Worm (Caenorhabditis elegans) whole organism, L4 larva: Measurements from ENCODE around the gene srh-170.

Experiments
- F37D6.2 ChIP-seq: sonication (generic microtip); optimal IDR thresholded peaks from 2 replicates; lab custom pipeline; 2016; ENCODE audit warnings: mild to moderate bottlenecking, missing genetic modification characterization, missing compliant biosample characterization
- Y105C5A.15 ChIP-seq: fragments of 200-800 bp; sonication (Bioruptor generic); IDR thresholded peaks from 2 replicates; pipeline ENCODE4 v1.3.6; 2022; ENCODE audit warnings: missing genetic modification characterization, missing compliant biosample characterization
- Y48G9A.11 ChIP-seq: fragments of 200-800 bp; sonication (Bioruptor generic); IDR thresholded peaks from 2 replicates; pipeline ENCODE4 v1.3.6; 2022; ENCODE audit warnings: missing genetic modification reagents, missing genetic modification characterization, missing compliant biosample characterization
- Y5F2A.4 ChIP-seq: fragments of 200-800 bp; sonication (Bioruptor generic); optimal IDR thresholded peaks from 2 replicates; lab custom pipeline; 2018; ENCODE audit warnings: mild to moderate bottlenecking, missing genetic modification characterization, missing compliant biosample characterization
- Y75B8A.6 ChIP-seq: fragments of 200-800 bp; sonication (Bioruptor generic); IDR thresholded peaks from 2 replicates; pipeline ENCODE4 v1.3.6; 2022; ENCODE audit warnings: missing genetic modification reagents, missing genetic modification characterization, missing compliant biosample characterization
- ZK546.5 ChIP-seq, 2 experiments: sonication (generic microtip); optimal IDR thresholded peaks; 2 replicates each; lab custom pipeline; 2017; ENCODE audit warnings: missing biosample characterization in 2 of 2, missing genetic modification characterization in 2 of 2
- attf-4 ChIP-seq: sonication (generic microtip); optimal IDR thresholded peaks from 3 replicates; lab custom pipeline; 2017; ENCODE audit warnings: missing biosample characterization, missing genetic modification characterization
- ceh-20 ChIP-seq: fragments of 200-800 bp; sonication (Bioruptor generic); IDR thresholded peaks from 2 replicates; pipeline ENCODE4 v1.3.6; 2022; ENCODE audit warnings: missing genetic modification reagents, missing genetic modification characterization, missing compliant biosample characterization
- ceh-62 ChIP-seq: sonication (generic microtip); optimal IDR thresholded peaks from 2 replicates; lab custom pipeline; 2017; ENCODE audit warnings: missing biosample characterization, missing genetic modification characterization
- cey-2 ChIP-seq: sonication (generic microtip); optimal IDR thresholded peaks from 3 replicates; lab custom pipeline; 2017; ENCODE audit warnings: missing genetic modification characterization, mild to moderate bottlenecking, missing compliant biosample characterization, antibody characterized with exemption, borderline replicate concordance; ENCODE audit not compliant: insufficient read depth
- daf-16 ChIP-seq, 3 experiments: sonication (generic microtip); optimal IDR thresholded peaks; 2 replicates each; lab custom pipeline; 2016 to 2017; ENCODE audit warnings: missing genetic modification characterization in 3 of 3, missing genetic modification reagents in 3 of 3, mild to moderate bottlenecking in 2 of 3, missing compliant biosample characterization in 2 of 3, missing biosample characterization in 1 of 3, moderate library complexity in 1 of 3
- daf-19 ChIP-seq: fragments of 200-800 bp; sonication (Bioruptor generic); conservative IDR thresholded peaks from 2 replicates; pipeline ENCODE4 v1.3.6; 2022; ENCODE audit warnings: missing genetic modification characterization, missing compliant biosample characterization
- dmd-6 ChIP-seq: fragments of 200-800 bp; sonication (Bioruptor generic); IDR thresholded peaks from 2 replicates; pipeline ENCODE4 v1.3.6; 2022; ENCODE audit warnings: missing genetic modification reagents, missing genetic modification characterization, missing compliant biosample characterization
- dpl-1 ChIP-seq: fragments of 150-350 bp; optimal IDR thresholded peaks from 2 replicates; lab custom pipeline; 2014; ENCODE audit warnings: missing biosample characterization, missing genetic modification reagents, missing genetic modification characterization
- dve-1 ChIP-seq: sonication (generic microtip); optimal IDR thresholded peaks from 2 replicates; lab custom pipeline; 2017; ENCODE audit warnings: antibody characterized with exemption, mild to moderate bottlenecking, missing genetic modification characterization, missing compliant biosample characterization; ENCODE audit not compliant: insufficient read depth
- lin-1 ChIP-seq: fragments of 200-800 bp; sonication (Bioruptor generic); IDR thresholded peaks from 2 replicates; pipeline ENCODE4 v1.3.6; 2022; ENCODE audit warnings: missing genetic modification reagents, missing genetic modification characterization, missing compliant biosample characterization
- lin-29 ChIP-seq: fragments of 200-800 bp; sonication (Bioruptor generic); IDR thresholded peaks from 2 replicates; pipeline ENCODE4 v1.3.6; 2022; ENCODE audit warnings: missing genetic modification reagents, missing genetic modification characterization, missing compliant biosample characterization
- mdl-1 ChIP-seq, 2 experiments: fragments of 150-350 bp in 1 of 2; sonication (generic microtip) in 1 of 2; optimal IDR thresholded peaks; 2 replicates each; lab custom pipeline; 2014 to 2017; ENCODE audit warnings: missing biosample characterization in 2 of 2, missing genetic modification characterization in 2 of 2
- mxl-2 ChIP-seq: fragments of 200-800 bp; sonication (Bioruptor generic); conservative IDR thresholded peaks from 2 replicates; pipeline ENCODE4 v1.3.6; 2022; ENCODE audit warnings: missing genetic modification reagents, missing genetic modification characterization, missing compliant biosample characterization
- nhr-102 ChIP-seq: sonication (generic microtip); optimal IDR thresholded peaks from 2 replicates; lab custom pipeline; 2016; ENCODE audit warnings: mild to moderate bottlenecking, missing genetic modification characterization, moderate library complexity, missing compliant biosample characterization
- nhr-111 ChIP-seq: fragments of 200-800 bp; sonication (Bioruptor generic); optimal IDR thresholded peaks from 2 replicates; lab custom pipeline; 2018; ENCODE audit warnings: mild to moderate bottlenecking, missing genetic modification characterization, missing compliant biosample characterization
- nhr-237 ChIP-seq: sonication (generic microtip); optimal IDR thresholded peaks from 2 replicates; lab custom pipeline; 2017; ENCODE audit warnings: missing biosample characterization, missing genetic modification characterization
- nhr-25 ChIP-seq: sonication (generic microtip); optimal IDR thresholded peaks from 2 replicates; lab custom pipeline; 2017; ENCODE audit warnings: missing genetic modification characterization, mild to moderate bottlenecking, missing compliant biosample characterization, antibody characterized with exemption, moderate library complexity, borderline replicate concordance; ENCODE audit not compliant: insufficient read depth
- nhr-28 ChIP-seq: fragments of 150-350 bp; optimal IDR thresholded peaks from 2 replicates; lab custom pipeline; 2014; ENCODE audit warnings: missing biosample characterization, missing genetic modification characterization
- nhr-41 ChIP-seq: fragments of 200-800 bp; sonication (Bioruptor generic); IDR thresholded peaks from 2 replicates; pipeline ENCODE4 v1.3.6; 2022; ENCODE audit warnings: missing genetic modification reagents, missing genetic modification characterization, missing compliant biosample characterization
- nhr-48 ChIP-seq: sonication (generic microtip); optimal IDR thresholded peaks from 2 replicates; lab custom pipeline; 2016; ENCODE audit warnings: mild to moderate bottlenecking, missing genetic modification characterization, missing compliant biosample characterization
- nhr-77 ChIP-seq: fragments of 150-350 bp; optimal IDR thresholded peaks from 2 replicates; lab custom pipeline; 2014; ENCODE audit warnings: missing biosample characterization, missing genetic modification characterization
- php-3 ChIP-seq: fragments of 200-800 bp; sonication (Bioruptor generic); IDR thresholded peaks from 2 replicates; pipeline ENCODE4 v1.3.6; 2022; ENCODE audit warnings: missing genetic modification reagents, missing genetic modification characterization, missing compliant biosample characterization
- sdz-12 ChIP-seq: fragments of 200-800 bp; sonication (Bioruptor generic); optimal IDR thresholded peaks from 2 replicates; lab custom pipeline; 2018; ENCODE audit warnings: mild to moderate bottlenecking, missing genetic modification characterization, missing compliant biosample characterization
- skn-1 ChIP-seq: fragments of 150-350 bp; optimal IDR thresholded peaks from 2 replicates; lab custom pipeline; 2014; ENCODE audit warnings: missing biosample characterization, missing genetic modification characterization
- spr-3 ChIP-seq: fragments of 200-800 bp; sonication (Bioruptor generic); optimal IDR thresholded peaks from 2 replicates; lab custom pipeline; 2018; ENCODE audit warnings: mild to moderate bottlenecking, missing genetic modification characterization, missing compliant biosample characterization
- unc-39 ChIP-seq: sonication (generic microtip); optimal IDR thresholded peaks from 2 replicates; lab custom pipeline; 2017; ENCODE audit warnings: missing biosample characterization, missing genetic modification characterization
- zfp-2 ChIP-seq: sonication (generic microtip); optimal IDR thresholded peaks from 2 replicates; lab custom pipeline; 2016; ENCODE audit warnings: mild to moderate bottlenecking, missing genetic modification characterization, missing compliant biosample characterization
- zip-11 ChIP-seq: fragments of 200-800 bp; sonication (Bioruptor generic); IDR thresholded peaks from 2 replicates; pipeline ENCODE4 v1.3.6; 2022; ENCODE audit warnings: missing genetic modification characterization, missing compliant biosample characterization
- ztf-7 ChIP-seq: fragments of 150-350 bp; optimal IDR thresholded peaks from 2 replicates; lab custom pipeline; 2014; ENCODE audit warnings: missing biosample characterization, missing genetic modification characterization

The srh-170 gene

DNA sequence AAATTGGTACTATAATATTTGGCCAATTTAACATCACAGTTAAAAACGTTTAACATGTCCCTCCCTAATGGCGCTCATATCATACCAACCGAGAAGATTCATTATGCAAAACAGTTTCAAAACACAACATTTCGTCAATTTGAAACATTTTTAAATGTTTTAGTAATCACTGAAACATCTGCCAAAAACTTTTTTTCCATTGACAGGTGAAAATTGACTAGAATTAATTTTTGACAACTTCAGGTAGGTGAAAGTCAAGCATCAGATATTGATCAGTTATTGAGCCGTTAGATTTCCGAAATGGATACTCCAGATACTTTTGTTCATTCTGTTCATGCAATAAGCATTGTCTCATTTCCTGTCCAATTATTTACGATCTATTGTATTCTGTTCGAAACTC lies 18.3 kb upstream of the srh-170 start, which contains the start of gene srh-257:
TSS of gene srh-257 (plus strand) at position 301 of the 400 bp plus-strand sequence.
- no peak for TF ChIP-seq daf-19 (GFP tag; lab: Robert Waterston, UW)
- no peak for TF ChIP-seq nhr-41 (GFP tag; lab: Robert Waterston, UW)
- TF ChIP-seq dve-1 (tag; lab: Kevin White, UChicago), result no peak
- TF ChIP-seq F37D6.2, result no peak
- no peak for TF ChIP-seq nhr-102 (tag; lab: Kevin White, UChicago)

DNA sequence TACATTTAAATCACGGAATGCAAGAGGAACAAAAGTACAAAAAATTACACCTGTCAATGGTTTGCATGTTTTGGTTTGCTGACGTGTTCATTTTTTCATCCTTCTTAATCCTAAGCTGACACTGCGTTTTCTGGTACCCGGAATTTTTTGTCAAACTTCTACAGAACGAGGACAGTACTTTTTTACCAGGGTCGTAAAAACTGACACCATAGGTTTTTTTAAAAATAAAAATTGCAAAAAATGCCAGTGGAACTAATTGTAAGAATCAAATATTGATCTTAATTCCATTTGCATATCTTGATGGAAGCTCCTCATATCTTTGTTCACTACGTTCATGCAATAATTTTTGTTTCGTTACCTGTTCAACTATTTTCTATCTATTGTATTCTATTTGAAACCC lies 16.2 kb upstream of the srh-170 start, which contains the start of gene srh-258:
TSS of gene srh-258 (plus strand) at position 301 of the 400 bp plus-strand sequence.
- TF ChIP-seq zfp-2 (tag; lab: Kevin White, UChicago) (no peak), ztf-7 (tag; lab: Kevin White, UChicago) (no peak), Y75B8A.6 (no peak), nhr-111 (GFP tag; lab: Kevin White, UChicago) (no peak), Y48G9A.11 (GFP tag; lab: Robert Waterston, UW) (no peak), sdz-12 (GFP tag; lab: Kevin White, UChicago) (no peak), lin-29 (GFP tag; lab: Robert Waterston, UW) (no peak), attf-4 (tag; lab: Kevin White, UChicago) (no peak), Y105C5A.15 (GFP tag; lab: Robert Waterston, UW) (no peak), nhr-41 (GFP tag; lab: Robert Waterston, UW) (no peak), php-3 (GFP tag; lab: Robert Waterston, UW) (no peak)

- TF ChIP-seq daf-16 (GFP tag; optimal IDR thresholded peaks at IDR 0.05; lab: Kevin White, UChicago) (no peak), daf-16 (tag; optimal IDR thresholded peaks at IDR 0.05; lab: Kevin White, UChicago) (peak; percentile 93), skn-1 (tag; lab: Kevin White, UChicago) (no peak)
Measured at ce11 chrV:15401856-15402314, 13.2 kb upstream of the srh-170 start, which contains the start of gene fbxa-135. fbxa-135 (plus strand) TSS chrV:15402264.

- TF ChIP-seq Y5F2A.4 (GFP tag; lab: Kevin White, UChicago) (no peak), ceh-62 (tag; lab: Kevin White, UChicago) (no peak), lin-1 (GFP tag; lab: Robert Waterston, UW) (no peak), nhr-25 (tag; lab: Kevin White, UChicago) (no peak), spr-3 (no peak), nhr-28 (tag; lab: Kevin White, UChicago) (no peak), nhr-77 (tag; lab: Kevin White, UChicago) (no peak), unc-39 (tag; lab: Kevin White, UChicago) (no peak), zip-11 (GFP tag; lab: Robert Waterston, UW) (no peak), nhr-237 (tag; lab: Kevin White, UChicago) (no peak), mdl-1 (tag; optimal IDR thresholded peaks at IDR 0.05; lab: Kevin White, UChicago) (no peak), dmd-6 (GFP tag; lab: Robert Waterston, UW) (no peak), ceh-20 (GFP tag; lab: Robert Waterston, UW) (no peak), skn-1 (tag; lab: Kevin White, UChicago) (no peak), ZK546.5 (tag; optimal IDR thresholded peaks at IDR 0.05; lab: Kevin White, UChicago) (no peak), attf-4 (tag; lab: Kevin White, UChicago) (no peak), cey-2 (no peak), nhr-48 (tag; lab: Kevin White, UChicago) (no peak), mxl-2 (no peak), dpl-1 (GFP tag; lab: Kevin White, UChicago) (no peak)
Measured at ce11 chrV:15399691-15400377, 11.2 kb upstream of the srh-170 start, which contains the start of the genes T06E6.15 and sri-7. T06E6.15 (minus strand) TSS chrV:15399791. sri-7 (plus strand) TSS chrV:15400327.
